Worm (Caenorhabditis elegans) whole organism, mixed stage, embryonic: ENCODE data around the gene C16C10.1.

Experiments used
- ceh-83 ChIP-seq: fragments of 200-800 bp; sonication (Bioruptor generic); optimal IDR thresholded peaks from 2 replicates; lab custom pipeline; 2018; ENCODE audit warnings: mild to moderate bottlenecking, missing genetic modification characterization, missing compliant biosample characterization
- ces-1 ChIP-seq: fragments of 150-350 bp; optimal IDR thresholded peaks from 2 replicates; lab custom pipeline; 2014; ENCODE audit warnings: missing biosample characterization, missing genetic modification reagents, missing genetic modification characterization
- elt-1 ChIP-seq: sonication (generic microtip); optimal IDR thresholded peaks from 2 replicates; lab custom pipeline; 2017; ENCODE audit warnings: missing genetic modification characterization, mild to moderate bottlenecking, missing compliant biosample characterization, antibody characterized with exemption, moderate library complexity, borderline replicate concordance; ENCODE audit not compliant: insufficient read depth
- elt-3 ChIP-seq: fragments of 150-350 bp; optimal IDR thresholded peaks from 2 replicates; lab custom pipeline; 2014; ENCODE audit warnings: missing biosample characterization, missing genetic modification characterization
- lin-13 ChIP-seq: fragments of 150-350 bp; optimal IDR thresholded peaks from 2 replicates; lab custom pipeline; 2014; ENCODE audit warnings: missing biosample characterization, missing genetic modification characterization
- lsy-2 ChIP-seq: fragments of 150-350 bp; optimal IDR thresholded peaks from 2 replicates; lab custom pipeline; 2014; ENCODE audit warnings: missing biosample characterization, missing genetic modification characterization
- nhr-12 ChIP-seq: fragments of 150-350 bp; optimal IDR thresholded peaks from 2 replicates; lab custom pipeline; 2014; ENCODE audit warnings: missing biosample characterization, missing genetic modification characterization
- nhr-28 ChIP-seq: fragments of 150-350 bp; optimal IDR thresholded peaks from 2 replicates; lab custom pipeline; 2014; ENCODE audit warnings: missing biosample characterization, missing genetic modification characterization
- snpc-4 ChIP-seq: fragments of 150-350 bp; optimal IDR thresholded peaks from 2 replicates; lab custom pipeline; 2014; ENCODE audit warnings: missing biosample characterization, missing genetic modification characterization
- unc-120 ChIP-seq: sonication (generic microtip); optimal IDR thresholded peaks from 2 replicates; lab custom pipeline; 2017; ENCODE audit warnings: missing genetic modification characterization, missing compliant biosample characterization; ENCODE audit not compliant: poor library complexity, severe bottlenecking
- unc-39 ChIP-seq: fragments of 150-350 bp; optimal IDR thresholded peaks from 2 replicates; lab custom pipeline; 2014; ENCODE audit warnings: missing biosample characterization, missing genetic modification characterization
- unc-62 ChIP-seq: fragments of 150-350 bp; optimal IDR thresholded peaks from 2 replicates; lab custom pipeline; 2014; ENCODE audit warnings: missing biosample characterization, missing genetic modification reagents, missing genetic modification characterization
- zip-8 ChIP-seq: fragments of 150-350 bp; optimal IDR thresholded peaks from 2 replicates; lab custom pipeline; 2014; ENCODE audit warnings: missing biosample characterization, missing genetic modification characterization
- ztf-11 ChIP-seq: fragments of 150-350 bp; optimal IDR thresholded peaks from 2 replicates; lab custom pipeline; 2014; ENCODE audit warnings: missing biosample characterization, missing genetic modification characterization

DNA sequence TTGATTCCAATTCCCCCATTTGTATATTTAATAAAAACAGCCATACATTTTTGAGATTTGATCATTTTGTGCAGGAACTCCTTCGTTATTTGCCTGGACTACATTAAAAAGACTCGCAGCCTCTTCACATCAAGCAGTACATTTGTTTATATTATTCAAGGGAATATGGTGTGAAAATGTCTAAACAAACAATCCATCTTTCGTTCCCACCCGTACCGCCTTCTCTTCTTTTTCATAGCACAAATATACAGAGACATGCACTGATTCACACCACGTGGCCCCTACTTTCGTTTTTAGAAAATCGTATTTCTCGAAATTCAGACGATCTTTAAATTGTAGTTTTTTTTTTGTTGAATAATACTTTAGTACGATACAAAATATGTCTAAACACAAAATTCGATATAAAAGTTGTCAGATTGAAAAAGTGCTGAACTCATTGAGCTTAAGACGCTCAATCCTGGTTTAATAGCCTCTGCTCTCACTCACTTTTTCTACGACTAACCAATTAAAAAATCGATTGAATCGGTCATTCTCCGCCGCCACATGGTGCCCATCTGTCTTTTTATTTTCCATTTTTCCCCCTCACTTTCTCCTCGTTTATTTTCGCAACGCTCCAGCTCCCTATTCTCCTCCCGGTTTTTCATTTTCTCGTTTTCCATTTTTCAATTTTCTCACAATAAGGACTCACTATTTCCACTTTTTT lies 14.2 kb upstream of the C16C10.1 start:
- TF ChIP-seq snpc-4 (tag; lab: Kevin White, UChicago), result no peak
- TF ChIP-seq unc-62, result no peak
- TF ChIP-seq nhr-28 (tag; lab: Kevin White, UChicago), result no peak
- no peak for TF ChIP-seq zip-8 (tag; lab: Kevin White, UChicago)
- no peak for TF ChIP-seq ztf-11
- no peak for TF ChIP-seq lin-13 (tag; lab: Kevin White, UChicago)
- no peak for TF ChIP-seq unc-39 (tag; lab: Kevin White, UChicago)
- peak; percentile 35 for TF ChIP-seq ces-1 (GFP tag; lab: Kevin White, UChicago)
- no peak for TF ChIP-seq unc-120
- no peak for TF ChIP-seq elt-1
- TF ChIP-seq ceh-83 (GFP tag; lab: Kevin White, UChicago), result no peak
- TF ChIP-seq lsy-2 (tag; lab: Kevin White, UChicago), result no peak
- TF ChIP-seq elt-3 (tag; lab: Kevin White, UChicago), result no peak
- no peak for TF ChIP-seq nhr-12
